Worm (Caenorhabditis elegans): ENCODE results near the gene F07C4.11.

DNA sequence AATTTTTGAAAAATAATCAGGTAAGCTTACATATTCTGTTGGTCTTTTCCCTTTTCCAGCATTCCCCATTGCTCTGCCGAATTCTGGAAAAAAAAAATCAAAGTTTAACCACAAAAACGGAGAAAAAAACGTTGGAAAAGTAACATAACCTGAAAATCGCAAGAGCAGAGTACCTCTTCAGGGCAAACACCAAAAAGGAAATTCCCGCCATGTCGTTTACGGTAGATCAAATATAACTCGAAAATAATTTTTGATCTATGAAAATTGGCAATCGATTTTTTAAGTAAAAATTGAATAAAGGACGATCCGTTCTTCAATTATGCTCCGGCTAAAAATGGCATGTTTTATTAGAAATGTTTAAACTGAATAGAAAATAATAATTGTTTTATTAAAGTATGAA lies 39.9 kb downstream of the F07C4.11 start, which contains the start of gene C50E3.11:
- no peak for TF ChIP-seq mxl-1 (tag; optimal IDR thresholded peaks at IDR 0.05)
- TF ChIP-seq ama-1 (optimal IDR thresholded peaks at IDR 0.05): no peak
- TF ChIP-seq ama-1 (GFP tag; optimal IDR thresholded peaks at IDR 0.05): no peak
- TF ChIP-seq hrde-1 (tag; optimal IDR thresholded peaks at IDR 0.05; ENCODE audit: borderline replicate concordance): no peak
- TF ChIP-seq snpc-4 (GFP tag; optimal IDR thresholded peaks at IDR 0.05): no peak
- no peak for TF ChIP-seq snpc-4 (tag; optimal IDR thresholded peaks at IDR 0.05)
- no peak for TF ChIP-seq lin-26 (GFP tag; IDR thresholded peaks at IDR 0.05)
- no peak for TF ChIP-seq nhr-27 (tag; optimal IDR thresholded peaks at IDR 0.05)
- no peak for TF ChIP-seq unc-130 (GFP tag; optimal IDR thresholded peaks at IDR 0.05)
- no peak for TF ChIP-seq snpc-1.3 (tag; optimal IDR thresholded peaks at IDR 0.05; ENCODE audit: insufficient read depth)
- TF ChIP-seq T26A5.8 (tag; optimal IDR thresholded peaks at IDR 0.05): no peak

Measured in whole organism, young adult.